Worm (Caenorhabditis elegans): ENCODE results near the gene div-1.

- TF ChIP-seq ama-1 (optimal IDR thresholded peaks at IDR 0.05) (no peak), B0310.2 (tag; optimal IDR thresholded peaks at IDR 0.05) (no peak), hmbx-1 (tag; optimal IDR thresholded peaks at IDR 0.05) (no peak), F13C5.2 (tag; optimal IDR thresholded peaks at IDR 0.05) (no peak), flt-1 (GFP tag; IDR thresholded peaks at IDR 0.05) (no peak), ceh-13 (GFP tag; optimal IDR thresholded peaks at IDR 0.05) (no peak), pes-1 (GFP tag; IDR thresholded peaks at IDR 0.05) (no peak), ceh-36 (tag; optimal IDR thresholded peaks at IDR 0.05) (no peak)
Observed at ce11 chrIII:10218587-10218986, 29.8 kb downstream of the div-1 start, which contains the start of the genes rde-4 and cox-14.
